Worm (Caenorhabditis elegans) whole organism, L2 larva: ENCODE data around the gene M03D4.4.

Experiments
- aly-2 ChIP-seq: fragments of 150-350 bp; optimal IDR thresholded peaks from 2 replicates; lab custom pipeline; 2014; ENCODE audit warnings: missing biosample characterization, missing genetic modification characterization
- elt-1 ChIP-seq: fragments of 150-350 bp; optimal IDR thresholded peaks from 2 replicates; lab custom pipeline; 2014; ENCODE audit warnings: missing biosample characterization, missing genetic modification characterization
- nhr-10 ChIP-seq: sonication (generic microtip); optimal IDR thresholded peaks from 2 replicates; lab custom pipeline; 2017; ENCODE audit warnings: missing biosample characterization, missing genetic modification characterization
- snpc-4 ChIP-seq: fragments of 150-350 bp; optimal IDR thresholded peaks from 2 replicates; lab custom pipeline; 2014; ENCODE audit warnings: missing biosample characterization, missing genetic modification characterization
- unc-39 ChIP-seq: fragments of 150-350 bp; optimal IDR thresholded peaks from 2 replicates; lab custom pipeline; 2014; ENCODE audit warnings: missing biosample characterization, missing genetic modification characterization

- no peak for TF ChIP-seq aly-2 (tag; lab: Kevin White, UChicago)
- no peak for TF ChIP-seq nhr-10 (tag; lab: Kevin White, UChicago)
- no peak for TF ChIP-seq unc-39 (tag; lab: Kevin White, UChicago)
- no peak for TF ChIP-seq elt-1 (tag; lab: Kevin White, UChicago)
- TF ChIP-seq snpc-4 (tag; lab: Kevin White, UChicago): no peak
Observed at ce11 chrIV:6159616-6160015, 32.5 kb upstream of the M03D4.4 start.
